Fruit fly (Drosophila melanogaster) whole organism, embryonic: Measurements from ENCODE around the gene Ubc7.
A peak's percentile ranks its signal among the peaks of the same experiment; 100 is the strongest.

ENCODE experiments used
- Aef1 ChIP-seq: fragments of 200-800 bp; sonication (Bioruptor generic); IDR thresholded peaks from 3 replicates; pipeline ENCODE4 v1.3.6; 2022; ENCODE audit warnings: missing biosample characterization, missing genetic modification characterization
- CG1024 ChIP-seq: fragments of 200-800 bp; sonication (Bioruptor generic); IDR thresholded peaks from 2 replicates; pipeline ENCODE4 v1.3.6; 2022; ENCODE audit warnings: missing biosample characterization, missing genetic modification characterization
- CG10431 ChIP-seq: fragments of 200-800 bp; sonication (Bioruptor generic); optimal IDR thresholded peaks from 3 replicates; lab custom pipeline; 2018; ENCODE audit warnings: missing biosample characterization, mild to moderate bottlenecking, missing genetic modification characterization
- CG11560 ChIP-seq: fragments of 200-800 bp; sonication (Bioruptor generic); IDR thresholded peaks from 3 replicates; pipeline ENCODE4 v1.3.6; 2022; ENCODE audit warnings: missing biosample characterization, missing genetic modification characterization
- CG1233 ChIP-seq: fragments of 200-800 bp; sonication (Bioruptor generic); optimal IDR thresholded peaks from 4 replicates; lab custom pipeline; 2018; ENCODE audit warnings: missing biosample characterization, mild to moderate bottlenecking, missing genetic modification characterization
- CG13424 ChIP-seq: fragments of 200-800 bp; sonication (Bioruptor generic); optimal IDR thresholded peaks from 2 replicates; lab custom pipeline; 2019; ENCODE audit warnings: missing biosample characterization, mild to moderate bottlenecking, missing genetic modification characterization, moderate library complexity
- CG13894 ChIP-seq: fragments of 200-800 bp; sonication (Bioruptor generic); optimal IDR thresholded peaks from 3 replicates; lab custom pipeline; 2018; ENCODE audit warnings: missing biosample characterization, mild to moderate bottlenecking, missing genetic modification characterization, moderate library complexity
- CG14667 ChIP-seq: fragments of 200-800 bp; sonication (Bioruptor generic); IDR thresholded peaks from 2 replicates; pipeline ENCODE4 v1.3.6; 2022; ENCODE audit warnings: missing biosample characterization, missing genetic modification characterization
- CG17359 ChIP-seq: fragments of 200-800 bp; sonication (Bioruptor generic); optimal IDR thresholded peaks from 3 replicates; lab custom pipeline; 2018; ENCODE audit warnings: missing biosample characterization, mild to moderate bottlenecking, missing genetic modification characterization, moderate library complexity
- CG17385 ChIP-seq: fragments of 200-800 bp; sonication (Bioruptor generic); optimal IDR thresholded peaks from 3 replicates; lab custom pipeline; 2018; ENCODE audit warnings: missing biosample characterization, mild to moderate bottlenecking, missing genetic modification characterization
- CG17612 ChIP-seq: fragments of 200-800 bp; sonication (Bioruptor generic); IDR thresholded peaks from 2 replicates; pipeline ENCODE4 v1.3.6; 2022; ENCODE audit warnings: missing biosample characterization, missing genetic modification characterization
- CG18619 ChIP-seq: fragments of 200-800 bp; sonication (Bioruptor generic); optimal IDR thresholded peaks from 3 replicates; lab custom pipeline; 2017; ENCODE audit warnings: missing biosample characterization, mild to moderate bottlenecking, missing genetic modification characterization
- CG2120 ChIP-seq: fragments of 200-800 bp; sonication (Bioruptor generic); optimal IDR thresholded peaks from 3 replicates; lab custom pipeline; 2016; ENCODE audit warnings: missing biosample characterization, missing genetic modification characterization
- CG31365 ChIP-seq: fragments of 200-800 bp; sonication (Bioruptor generic); optimal IDR thresholded peaks from 2 replicates; lab custom pipeline; 2018; ENCODE audit warnings: missing biosample characterization, mild to moderate bottlenecking, missing genetic modification characterization
- CG3726 ChIP-seq: fragments of 200-800 bp; sonication (Bioruptor generic); IDR thresholded peaks from 3 replicates; pipeline ENCODE4, ENCODE4 v1.3.6; 2022; ENCODE audit warnings: missing biosample characterization, missing genetic modification characterization
- CG3847 ChIP-seq: fragments of 200-800 bp; sonication (Bioruptor generic); IDR thresholded peaks from 2 replicates; pipeline ENCODE4 v1.3.6; 2022; ENCODE audit warnings: missing biosample characterization, missing genetic modification characterization
- CG4617 ChIP-seq: fragments of 200-800 bp; sonication (Bioruptor generic); optimal IDR thresholded peaks from 3 replicates; lab custom pipeline; 2016; ENCODE audit warnings: missing biosample characterization, missing genetic modification characterization, borderline replicate concordance
- CG5953 ChIP-seq: fragments of 200-800 bp; sonication (Bioruptor generic); IDR thresholded peaks from 2 replicates; pipeline ENCODE4 v1.3.6; 2022; ENCODE audit warnings: missing biosample characterization, missing genetic modification characterization
- CG7963 ChIP-seq: fragments of 200-800 bp; sonication (Bioruptor generic); IDR thresholded peaks from 3 replicates; pipeline ENCODE4 v1.3.6; 2022; ENCODE audit warnings: missing biosample characterization, missing genetic modification characterization; ENCODE audit not compliant: partially characterized antibody
- CG8290 ChIP-seq, 3 experiments: fragments of 200-800 bp; sonication (Bioruptor generic); optimal IDR thresholded peaks; 2 replicates each; lab custom pipeline; 2016 to 2019; ENCODE audit warnings: missing biosample characterization in 3 of 3, missing genetic modification characterization in 3 of 3, mild to moderate bottlenecking in 2 of 3, moderate library complexity in 1 of 3
- CG8944 ChIP-seq: fragments of 200-800 bp; sonication (Bioruptor generic); optimal IDR thresholded peaks from 3 replicates; lab custom pipeline; 2016; ENCODE audit warnings: missing biosample characterization, missing genetic modification characterization
- CG9876 ChIP-seq: fragments of 200-800 bp; sonication (Bioruptor generic); optimal IDR thresholded peaks from 2 replicates; lab custom pipeline; 2016; ENCODE audit warnings: missing biosample characterization, missing genetic modification characterization
- Dfd ChIP-seq, 2 experiments: fragments of >200 bp; optimal IDR thresholded peaks; 2 replicates each; lab custom pipeline; 2017; ENCODE audit warnings: missing biosample characterization in 2 of 2, missing genetic modification characterization in 2 of 2
- Hand ChIP-seq: fragments of 200-800 bp; sonication (Bioruptor generic); optimal IDR thresholded peaks from 2 replicates; lab custom pipeline; 2017; ENCODE audit warnings: mild to moderate bottlenecking, missing biosample characterization, missing genetic modification reagents, missing genetic modification characterization
- Hmr ChIP-seq: fragments of 200-800 bp; sonication (Bioruptor generic); optimal IDR thresholded peaks from 3 replicates; lab custom pipeline; 2017; ENCODE audit warnings: mild to moderate bottlenecking, missing biosample characterization, missing genetic modification reagents, missing genetic modification characterization
- MBD-R2 ChIP-seq: fragments of 200-800 bp; sonication (Bioruptor generic); IDR thresholded peaks from 2 replicates; pipeline ENCODE4 v1.3.6; 2022; ENCODE audit warnings: missing biosample characterization, missing genetic modification characterization
- Mad ChIP-seq: fragments of 200-800 bp; sonication (Bioruptor generic); optimal IDR thresholded peaks from 2 replicates; lab custom pipeline; 2016; ENCODE audit warnings: missing biosample characterization, missing genetic modification characterization
- Sox100B ChIP-seq: fragments of 200-800 bp; sonication (Bioruptor generic); optimal IDR thresholded peaks from 3 replicates; lab custom pipeline; 2018; ENCODE audit warnings: missing biosample characterization, mild to moderate bottlenecking, missing genetic modification characterization
- Sry-δ ChIP-seq: fragments of 200-800 bp; sonication (Bioruptor generic); optimal IDR thresholded peaks from 2 replicates; lab custom pipeline; 2016; ENCODE audit warnings: missing biosample characterization, missing genetic modification characterization
- al ChIP-seq: fragments of 200-800 bp; sonication (Bioruptor generic); IDR thresholded peaks from 2 replicates; pipeline ENCODE4 v1.3.6; 2022; ENCODE audit warnings: missing biosample characterization, missing genetic modification characterization
- ap ChIP-seq: fragments of 200-800 bp; sonication (Bioruptor generic); IDR thresholded peaks from 2 replicates; pipeline ENCODE4 v1.3.6; 2022; ENCODE audit warnings: missing biosample characterization, missing genetic modification characterization
- chif ChIP-seq, 2 experiments: fragments of 200-800 bp; sonication (Bioruptor generic); optimal IDR thresholded peaks; 3 replicates each; lab custom pipeline; 2016; ENCODE audit warnings: missing biosample characterization in 2 of 2, missing genetic modification characterization in 2 of 2
- chinmo ChIP-seq: fragments of 200-800 bp; sonication (Bioruptor generic); IDR thresholded peaks from 4 replicates; pipeline ENCODE4 v1.3.6; 2022; ENCODE audit warnings: missing biosample characterization, missing genetic modification characterization; ENCODE audit not compliant: partially characterized antibody
- da ChIP-seq: fragments of 200-800 bp; sonication (Bioruptor generic); optimal IDR thresholded peaks from 2 replicates; lab custom pipeline; 2016; ENCODE audit warnings: missing biosample characterization, missing genetic modification characterization
- dysf ChIP-seq: fragments of 200-800 bp; sonication (Bioruptor generic); IDR thresholded peaks from 3 replicates; pipeline ENCODE4 v1.3.6; 2022; ENCODE audit warnings: missing biosample characterization, missing genetic modification characterization
- ewg ChIP-seq: fragments of 200-800 bp; sonication (Bioruptor generic); optimal IDR thresholded peaks from 3 replicates; lab custom pipeline; 2017; ENCODE audit warnings: mild to moderate bottlenecking, missing biosample characterization, missing genetic modification reagents, missing genetic modification characterization
- gcm ChIP-seq: fragments of 200-800 bp; sonication (Bioruptor generic); optimal IDR thresholded peaks from 2 replicates; lab custom pipeline; 2019; ENCODE audit warnings: missing biosample characterization, mild to moderate bottlenecking, missing genetic modification characterization, moderate library complexity
- kah ChIP-seq: fragments of 200-800 bp; sonication (Bioruptor generic); optimal IDR thresholded peaks from 2 replicates; lab custom pipeline; 2018; ENCODE audit warnings: missing biosample characterization, mild to moderate bottlenecking, missing genetic modification characterization
- lbe ChIP-seq: fragments of 200-800 bp; sonication (Bioruptor generic); optimal IDR thresholded peaks from 2 replicates; lab custom pipeline; 2016; ENCODE audit warnings: missing biosample characterization, mild to moderate bottlenecking, missing genetic modification characterization
- pros ChIP-seq: fragments of 200-800 bp; sonication (Bioruptor generic); optimal IDR thresholded peaks from 3 replicates; lab custom pipeline; 2019; ENCODE audit warnings: missing biosample characterization, mild to moderate bottlenecking, missing genetic modification characterization, moderate library complexity
- ro ChIP-seq: fragments of 200-800 bp; sonication (Bioruptor generic); IDR thresholded peaks from 2 replicates; pipeline ENCODE4 v1.3.6; 2022; ENCODE audit warnings: missing biosample characterization, missing genetic modification characterization
- sd ChIP-seq: fragments of 200-800 bp; sonication (Bioruptor generic); optimal IDR thresholded peaks from 3 replicates; lab custom pipeline; 2018; ENCODE audit warnings: missing biosample characterization, mild to moderate bottlenecking, missing genetic modification characterization, moderate library complexity
- shn ChIP-seq: fragments of 200-800 bp; sonication (Bioruptor generic); optimal IDR thresholded peaks from 3 replicates; lab custom pipeline; 2016; ENCODE audit warnings: missing biosample characterization, missing genetic modification characterization
- so ChIP-seq: fragments of 200-800 bp; sonication (Bioruptor generic); IDR thresholded peaks from 3 replicates; pipeline ENCODE4 v1.3.6; 2022; ENCODE audit warnings: missing biosample characterization, missing genetic modification characterization
- stwl ChIP-seq: fragments of 200-800 bp; sonication (Bioruptor generic); optimal IDR thresholded peaks from 3 replicates; lab custom pipeline; 2018; ENCODE audit warnings: missing biosample characterization, mild to moderate bottlenecking, missing genetic modification characterization, moderate library complexity
- toy ChIP-seq: fragments of 200-800 bp; sonication (Bioruptor generic); IDR thresholded peaks from 2 replicates; pipeline ENCODE4 v1.3.6; 2022; ENCODE audit warnings: missing biosample characterization, missing genetic modification characterization
- twi ChIP-seq: fragments of 200-800 bp; optimal IDR thresholded peaks from 2 replicates; lab custom pipeline; 2019; ENCODE audit warnings: missing biosample characterization, mild to moderate bottlenecking, missing genetic modification characterization, moderate library complexity
- wor ChIP-seq: fragments of 200-800 bp; sonication (Bioruptor generic); IDR thresholded peaks from 2 replicates; pipeline ENCODE4 v1.3.6; 2022; ENCODE audit warnings: missing biosample characterization, missing genetic modification characterization
- zen ChIP-seq: fragments of 200-800 bp; sonication (Bioruptor generic); optimal IDR thresholded peaks from 3 replicates; lab custom pipeline; 2018; ENCODE audit warnings: missing biosample characterization, mild to moderate bottlenecking, missing genetic modification characterization, moderate library complexity

Gene Ubc7

DNA sequence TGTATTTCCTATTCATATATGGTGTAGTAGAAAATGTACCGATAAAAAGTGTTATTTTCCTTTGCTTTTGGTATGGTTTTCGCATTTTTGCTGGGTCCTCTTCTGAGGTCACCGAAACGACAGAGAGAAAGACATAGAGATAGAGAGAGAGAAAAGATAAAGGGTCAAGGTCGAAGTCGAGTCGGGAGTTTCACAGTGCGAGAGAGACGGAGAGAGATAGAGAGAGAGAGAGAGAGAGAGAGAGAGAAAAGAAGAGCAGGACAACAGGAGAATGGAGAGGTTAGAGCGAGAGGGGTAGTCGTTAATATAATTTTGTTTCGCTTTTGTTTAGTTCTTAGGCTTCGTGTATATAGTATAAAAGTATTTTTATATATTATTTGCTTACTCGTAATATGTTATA, 31.2 kb upstream of the Ubc7 start (continued):
- TF ChIP-seq MBD-R2 (GFP tag; lab: Robert Waterston, UW) (no peak), CG3726 (GFP tag; lab: Robert Waterston, UW) (no peak), wor (GFP tag; lab: Robert Waterston, UW) (no peak), chif (GFP tag; optimal IDR thresholded peaks at IDR 0.05; lab: Kevin White, UChicago) (no peak), CG9876 (GFP tag; lab: Kevin White, UChicago) (no peak), CG2120 (GFP tag; lab: Kevin White, UChicago) (no peak)
- TF ChIP-seq, all 482 proteins: peak for 8

DNA sequence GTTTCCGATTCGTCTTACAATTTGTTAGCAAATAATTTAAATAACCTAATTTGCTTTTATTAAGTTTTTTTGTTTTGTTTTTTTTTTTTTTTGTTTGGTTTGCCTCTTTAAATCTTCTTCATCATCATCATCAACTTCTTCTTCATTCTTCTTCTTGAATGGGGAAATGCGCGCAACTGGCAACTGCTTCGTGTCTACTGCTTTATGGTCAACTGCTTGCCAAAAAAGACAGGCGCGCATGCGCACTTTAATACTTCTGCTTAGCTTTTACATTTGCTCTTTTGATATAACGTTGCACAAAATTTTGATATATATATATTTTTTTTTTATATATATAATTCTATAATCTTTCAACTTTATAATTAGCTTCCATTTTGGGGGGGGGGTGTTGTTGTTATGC, 28.1 kb upstream of the Ubc7 start:
- TF ChIP-seq CG14667 (GFP tag; lab: Robert Waterston, UW) (no peak), CG13894 (tag; lab: Kevin White, UChicago) (no peak), Sry-δ (GFP tag; lab: Kevin White, UChicago) (no peak), lbe (no peak), Hand (GFP tag; lab: Kevin White, UChicago) (no peak), ap (no peak), CG17385 (GFP tag; lab: Kevin White, UChicago) (peak; percentile 56), MBD-R2 (GFP tag; lab: Robert Waterston, UW) (no peak), Mad (GFP tag; lab: Kevin White, UChicago) (no peak), Dfd (GFP tag; optimal IDR thresholded peaks at IDR 0.05; lab: Kevin White, UChicago) (peak in 1 of 2 experiments; percentile 23), sd (tag; lab: Kevin White, UChicago) (no peak), CG8944 (GFP tag; lab: Kevin White, UChicago) (no peak), CG10431 (GFP tag; lab: Kevin White, UChicago) (no peak), ro (no peak), CG8290 (GFP tag; optimal IDR thresholded peaks at IDR 0.05; lab: Kevin White, UChicago) (peak; percentile 90), CG8290 (tag; optimal IDR thresholded peaks at IDR 0.05; lab: Kevin White, UChicago) (peak in 1 of 2 experiments; percentile 4), zen (tag; lab: Kevin White, UChicago) (no peak), CG1024 (GFP tag; lab: Robert Waterston, UW) (no peak), Aef1 (GFP tag; lab: Robert Waterston, UW) (no peak), Hmr (GFP tag; lab: Kevin White, UChicago) (no peak), CG7963 (GFP tag; lab: Robert Waterston, UW) (no peak), kah (GFP tag; lab: Kevin White, UChicago) (no peak), CG18619 (GFP tag; lab: Kevin White, UChicago) (no peak), Sox100B (GFP tag; lab: Kevin White, UChicago) (no peak), ewg (GFP tag; lab: Kevin White, UChicago) (peak; percentile 38), CG11560 (no peak), stwl (peak; percentile 50), CG31365 (tag; lab: Kevin White, UChicago) (peak; percentile 84), gcm (no peak), CG17612 (GFP tag; lab: Robert Waterston, UW) (no peak), da (no peak), wor (GFP tag; lab: Robert Waterston, UW) (no peak), CG5953 (GFP tag; lab: Robert Waterston, UW) (no peak), pros (GFP tag; lab: Kevin White, UChicago) (no peak)

DNA sequence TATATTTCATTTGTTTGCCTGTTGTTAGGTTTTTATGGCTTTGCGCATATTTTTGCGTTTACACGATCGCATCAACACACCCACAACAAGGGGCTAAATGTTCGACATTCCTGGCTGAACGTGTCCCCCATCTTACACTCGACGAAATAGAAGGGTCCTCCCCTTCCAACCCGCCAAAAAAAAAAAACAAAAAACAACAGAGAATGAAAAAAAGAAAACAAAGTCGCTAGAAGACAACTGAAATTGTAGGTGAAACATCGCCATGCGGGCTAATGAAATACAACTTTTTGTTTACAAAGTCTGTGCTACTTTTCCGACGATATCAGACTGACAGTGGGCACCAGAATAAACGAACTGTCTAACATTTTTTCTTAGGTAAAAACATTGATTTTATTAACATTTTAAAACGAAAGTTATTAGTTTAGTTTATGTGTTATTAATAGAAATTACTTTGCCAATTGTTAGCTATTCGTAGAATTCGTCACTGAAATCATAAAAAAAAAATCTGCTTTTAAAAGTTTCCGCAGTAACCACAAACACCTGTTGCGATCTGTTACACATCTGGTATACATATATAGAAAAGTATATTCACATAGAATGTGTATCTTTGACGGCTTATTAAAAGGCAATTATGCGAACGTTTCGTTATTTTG, 22.8 kb upstream of the Ubc7 start:
- no peak for TF ChIP-seq al (GFP tag; lab: Robert Waterston, UW)
- no peak for TF ChIP-seq shn (GFP tag; lab: Kevin White, UChicago)
- TF ChIP-seq CG17359 (tag; lab: Kevin White, UChicago) = no peak
- no peak for TF ChIP-seq so (GFP tag; lab: Robert Waterston, UW)
- TF ChIP-seq twi (tag; lab: Kevin White, UChicago) = peak; percentile 34
- TF ChIP-seq chinmo = no peak
- peak; percentile 24; the same call in 1 of the 2 replicates for TF ChIP-seq CG3847 (GFP tag; lab: Robert Waterston, UW)
- TF ChIP-seq toy (GFP tag; lab: Robert Waterston, UW) = no peak
- TF ChIP-seq dysf = peak; percentile 41; the same call in 2 of the 3 replicates
- no peak for TF ChIP-seq CG1233 (GFP tag; lab: Kevin White, UChicago)
- TF ChIP-seq CG13424 (tag; lab: Kevin White, UChicago) = peak; percentile 17
- no peak for TF ChIP-seq CG4617
